Fruit fly (Drosophila melanogaster) whole organism, prepupa: ENCODE measurements around the gene UbcE2M.

ENCODE experiments used
- CG1621 ChIP-seq: fragments of 200-800 bp; sonication (Bioruptor generic); optimal IDR thresholded peaks from 3 replicates; lab custom pipeline; 2018; ENCODE audit warnings: missing biosample characterization, mild to moderate bottlenecking, missing genetic modification characterization
- CG32006 ChIP-seq: fragments of 200-800 bp; sonication (Bioruptor generic); optimal IDR thresholded peaks from 3 replicates; lab custom pipeline; 2017; ENCODE audit warnings: missing biosample characterization, mild to moderate bottlenecking, missing genetic modification characterization
- CG3919 ChIP-seq: fragments of 200-800 bp; sonication (Bioruptor generic); optimal IDR thresholded peaks from 3 replicates; lab custom pipeline; 2016; ENCODE audit warnings: missing biosample characterization, missing genetic modification characterization
- CG6276 ChIP-seq: fragments of 200-800 bp; sonication (Bioruptor generic); optimal IDR thresholded peaks from 2 replicates; lab custom pipeline; 2017; ENCODE audit warnings: missing biosample characterization, mild to moderate bottlenecking, missing genetic modification characterization
- CG7368 ChIP-seq: fragments of 200-800 bp; sonication (Bioruptor generic); optimal IDR thresholded peaks from 3 replicates; lab custom pipeline; 2016; ENCODE audit warnings: missing biosample characterization, missing genetic modification characterization
- CG8119 ChIP-seq: fragments of 200-800 bp; sonication (Bioruptor generic); IDR thresholded peaks from 3 replicates; pipeline ENCODE4 v1.3.6; 2022; ENCODE audit warnings: missing biosample characterization, missing genetic modification characterization
- Eip75B ChIP-seq: fragments of 200-800 bp; sonication (Bioruptor generic); optimal IDR thresholded peaks from 3 replicates; lab custom pipeline; 2016; ENCODE audit warnings: missing biosample characterization, missing genetic modification characterization
- Hr39 ChIP-seq: fragments of 200-800 bp; sonication (Bioruptor generic); optimal IDR thresholded peaks from 2 replicates; lab custom pipeline; 2016; ENCODE audit warnings: missing biosample characterization, missing genetic modification characterization
- OdsH ChIP-seq: fragments of 200-800 bp; sonication (Bioruptor generic); optimal IDR thresholded peaks from 3 replicates; lab custom pipeline; 2016; ENCODE audit warnings: missing biosample characterization, missing genetic modification characterization
- Sox102F ChIP-seq: fragments of 200-800 bp; sonication (Bioruptor generic); optimal IDR thresholded peaks from 2 replicates; lab custom pipeline; 2016; ENCODE audit warnings: missing biosample characterization, mild to moderate bottlenecking, missing genetic modification characterization
- acj6 ChIP-seq: fragments of 200-800 bp; sonication (Bioruptor generic); optimal IDR thresholded peaks from 3 replicates; lab custom pipeline; 2016; ENCODE audit warnings: missing biosample characterization, missing genetic modification characterization
- cyc ChIP-seq: fragments of 200-800 bp; sonication (Bioruptor generic); optimal IDR thresholded peaks from 3 replicates; lab custom pipeline; 2016; ENCODE audit warnings: missing biosample characterization, missing genetic modification characterization
- esn ChIP-seq: fragments of 200-800 bp; sonication (Bioruptor generic); optimal IDR thresholded peaks from 2 replicates; lab custom pipeline; 2016; ENCODE audit warnings: missing biosample characterization, mild to moderate bottlenecking, missing genetic modification characterization, moderate library complexity
- ss ChIP-seq, 2 experiments: fragments of 200-800 bp; sonication (Bioruptor generic); optimal IDR thresholded peaks; 2 replicates in 1 of 2; 3 replicates in 1 of 2; lab custom pipeline; 2017 to 2018; ENCODE audit warnings: mild to moderate bottlenecking in 2 of 2, missing biosample characterization in 2 of 2, missing genetic modification characterization in 2 of 2, moderate library complexity in 1 of 2

dm6 chr3L:8159724-8160422 is 37.9 kb downstream of the UbcE2M start, which contains the start of gene CG43886:
- TF ChIP-seq OdsH (GFP tag; lab: Kevin White, UChicago) (no peak), cyc (GFP tag; lab: Kevin White, UChicago) (no peak), Hr39 (GFP tag; lab: Kevin White, UChicago) (no peak), CG3919 (no peak), Eip75B (no peak), CG8119 (GFP tag; lab: Robert Waterston, UW) (no peak), ss (GFP tag; optimal IDR thresholded peaks at IDR 0.05; lab: Kevin White, UChicago) (no peak), esn (GFP tag; lab: Kevin White, UChicago) (no peak), CG6276 (no peak), acj6 (GFP tag; lab: Kevin White, UChicago) (no peak), Sox102F (no peak), CG7368 (GFP tag; lab: Kevin White, UChicago) (no peak), CG1621 (tag; lab: Kevin White, UChicago) (no peak), CG32006 (GFP tag; lab: Kevin White, UChicago) (no peak)
